Worm (Caenorhabditis elegans) whole organism, young adult: ENCODE data around the gene W05B10.6.

ENCODE experiments used
- F10E7.11 ChIP-seq: sonication (generic microtip); optimal IDR thresholded peaks from 2 replicates; lab custom pipeline; 2017; ENCODE audit warnings: mild to moderate bottlenecking, missing genetic modification characterization, moderate library complexity, missing compliant biosample characterization
- T07F8.4 ChIP-seq: sonication (generic microtip); optimal IDR thresholded peaks from 2 replicates; lab custom pipeline; 2016; ENCODE audit warnings: mild to moderate bottlenecking, missing genetic modification characterization, moderate library complexity, missing compliant biosample characterization
- Y95B8A.8 ChIP-seq: fragments of 200-800 bp; sonication (Bioruptor generic); IDR thresholded peaks from 2 replicates; pipeline ENCODE4 v1.3.6; 2022; ENCODE audit warnings: missing genetic modification reagents, missing genetic modification characterization, missing compliant biosample characterization
- akir-1 ChIP-seq: fragments of 200-800 bp; sonication (Bioruptor generic); optimal IDR thresholded peaks from 2 replicates; lab custom pipeline; 2018; ENCODE audit warnings: mild to moderate bottlenecking, missing genetic modification characterization, moderate library complexity, missing compliant biosample characterization
- bed-2 ChIP-seq: fragments of 200-800 bp; sonication (Bioruptor generic); IDR thresholded peaks from 2 replicates; pipeline ENCODE4 v1.3.6; 2022; ENCODE audit warnings: missing genetic modification reagents, missing genetic modification characterization, missing compliant biosample characterization
- dpl-1 ChIP-seq: fragments of 150-350 bp; optimal IDR thresholded peaks from 2 replicates; lab custom pipeline; 2014; ENCODE audit warnings: missing biosample characterization, missing genetic modification reagents, missing genetic modification characterization
- egl-44 ChIP-seq: fragments of 200-800 bp; sonication (Bioruptor generic); IDR thresholded peaks from 2 replicates; pipeline ENCODE4 v1.3.6; 2022; ENCODE audit warnings: missing genetic modification reagents, missing genetic modification characterization, missing compliant biosample characterization
- fkh-3 ChIP-seq: sonication (generic microtip); optimal IDR thresholded peaks from 2 replicates; lab custom pipeline; 2016; ENCODE audit warnings: mild to moderate bottlenecking, missing genetic modification characterization, missing compliant biosample characterization
- him-1 ChIP-seq: sonication (generic microtip); optimal IDR thresholded peaks from 2 replicates; lab custom pipeline; 2016; ENCODE audit warnings: missing genotype, missing genetic modification reagents, missing genetic modification characterization, missing compliant biosample characterization
- hlh-26 ChIP-seq: fragments of 200-800 bp; sonication (Bioruptor generic); conservative IDR thresholded peaks from 2 replicates; pipeline ENCODE4 v1.3.6; 2022; ENCODE audit warnings: missing genetic modification reagents, missing genetic modification characterization, missing compliant biosample characterization
- hmg-20 ChIP-seq: fragments of 200-800 bp; sonication (Bioruptor generic); IDR thresholded peaks from 2 replicates; pipeline ENCODE4 v1.3.6; 2022; ENCODE audit warnings: missing genetic modification reagents, missing genetic modification characterization, missing compliant biosample characterization
- hsf-1 ChIP-seq: fragments of 200-800 bp; sonication (Bioruptor generic); IDR thresholded peaks from 2 replicates; pipeline ENCODE4 v1.3.6; 2022; ENCODE audit warnings: missing genetic modification reagents, missing genetic modification characterization, missing compliant biosample characterization
- let-526 ChIP-seq: fragments of 200-800 bp; sonication (Bioruptor generic); IDR thresholded peaks from 2 replicates; pipeline ENCODE4 v1.3.6; 2022; ENCODE audit warnings: missing genetic modification reagents, missing genetic modification characterization, missing compliant biosample characterization
- lin-35 ChIP-seq, 3 experiments: fragments of 150-350 bp in 2 of 3; sonication (generic microtip) in 1 of 3; optimal IDR thresholded peaks; 2 replicates each; lab custom pipeline; 2014 to 2018; ENCODE audit warnings: missing biosample characterization in 3 of 3, missing genetic modification characterization in 3 of 3, missing genetic modification reagents in 3 of 3
- madf-6 ChIP-seq: fragments of 200-800 bp; sonication (Bioruptor generic); IDR thresholded peaks from 2 replicates; pipeline ENCODE4 v1.3.6; 2022; ENCODE audit warnings: missing genetic modification reagents, missing genetic modification characterization, missing compliant biosample characterization
- mes-4 ChIP-seq: sonication (generic microtip); optimal IDR thresholded peaks from 2 replicates; lab custom pipeline; 2016; ENCODE audit warnings: missing genotype, missing genetic modification characterization, missing compliant biosample characterization
- nfya-2 ChIP-seq: fragments of 200-800 bp; sonication (Bioruptor generic); IDR thresholded peaks from 2 replicates; pipeline ENCODE4 v1.3.6; 2022; ENCODE audit warnings: missing genetic modification reagents, missing genetic modification characterization, missing compliant biosample characterization
- nfyb-1 ChIP-seq: fragments of 200-800 bp; sonication (Bioruptor generic); IDR thresholded peaks from 2 replicates; pipeline ENCODE4 v1.3.6; 2022; ENCODE audit warnings: missing genetic modification reagents, missing genetic modification characterization, missing compliant biosample characterization
- nhr-80 ChIP-seq: sonication (generic microtip); optimal IDR thresholded peaks from 2 replicates; lab custom pipeline; 2016; ENCODE audit warnings: missing genetic modification characterization, missing compliant biosample characterization
- pha-4 ChIP-seq: fragments of 150-350 bp; sonication (generic microtip); optimal IDR thresholded peaks from 2 replicates; lab custom pipeline; 2014; ENCODE audit warnings: missing biosample characterization, missing genetic modification reagents, missing genetic modification characterization
- rec-8 ChIP-seq, 2 experiments: sonication (generic microtip); optimal IDR thresholded peaks; 2 replicates each; lab custom pipeline; 2016; ENCODE audit warnings: mild to moderate bottlenecking in 2 of 2, missing genetic modification characterization in 2 of 2, missing genetic modification reagents in 2 of 2, missing genotype in 2 of 2, missing biosample characterization in 1 of 2, missing compliant biosample characterization in 1 of 2, moderate library complexity in 1 of 2
- rpc-1 ChIP-seq, 2 experiments: fragments of 150-350 bp in 1 of 2; sonication (generic microtip) in 1 of 2; optimal IDR thresholded peaks; 2 replicates each; lab custom pipeline; 2014 to 2018; ENCODE audit warnings: missing biosample characterization in 1 of 2, missing genetic modification characterization in 1 of 2, missing genetic modification reagents in 1 of 2, missing genotype in 1 of 2
- sdz-38 ChIP-seq: sonication (generic microtip); optimal IDR thresholded peaks from 2 replicates; lab custom pipeline; 2016; ENCODE audit warnings: missing genotype, missing genetic modification characterization, missing compliant biosample characterization
- snpc-3.4 ChIP-seq: sonication (generic microtip); optimal IDR thresholded peaks from 2 replicates; lab custom pipeline; 2017; ENCODE audit warnings: missing genetic modification characterization, mild to moderate bottlenecking, missing compliant biosample characterization, antibody characterized with exemption, moderate library complexity, missing genotype, missing genetic modification reagents
- somi-1 ChIP-seq: fragments of 200-800 bp; sonication (Bioruptor generic); optimal IDR thresholded peaks from 2 replicates; lab custom pipeline; 2018; ENCODE audit warnings: mild to moderate bottlenecking, missing genetic modification characterization, missing compliant biosample characterization
- sptf-2 ChIP-seq: fragments of 200-800 bp; sonication (Bioruptor generic); optimal IDR thresholded peaks from 2 replicates; lab custom pipeline; 2018; ENCODE audit warnings: mild to moderate bottlenecking, missing genetic modification characterization, missing compliant biosample characterization
- tbx-9 ChIP-seq: sonication (generic microtip); optimal IDR thresholded peaks from 2 replicates; lab custom pipeline; 2016; ENCODE audit warnings: borderline replicate concordance, missing genetic modification characterization, inconsistent platforms, missing compliant biosample characterization
- unc-62 ChIP-seq: fragments of 150-350 bp; optimal IDR thresholded peaks from 2 replicates; lab custom pipeline; 2014; ENCODE audit warnings: missing biosample characterization, missing genetic modification reagents, missing genetic modification characterization
- xnd-1 ChIP-seq: sonication (generic microtip); optimal IDR thresholded peaks from 2 replicates; lab custom pipeline; 2016; ENCODE audit warnings: missing genotype, missing genetic modification reagents, missing genetic modification characterization, missing compliant biosample characterization
- zim-3 ChIP-seq: sonication (generic microtip); optimal IDR thresholded peaks from 2 replicates; lab custom pipeline; 2017; ENCODE audit warnings: mild to moderate bottlenecking, missing genetic modification characterization, moderate library complexity, missing compliant biosample characterization
- ztf-18 ChIP-seq: sonication (generic microtip); optimal IDR thresholded peaks from 2 replicates; lab custom pipeline; 2016; ENCODE audit warnings: missing genotype, mild to moderate bottlenecking, missing genetic modification characterization, missing compliant biosample characterization
- ztf-28 ChIP-seq: fragments of 200-800 bp; sonication (Bioruptor generic); IDR thresholded peaks from 2 replicates; pipeline ENCODE4 v1.3.6; 2022; ENCODE audit warnings: missing genetic modification reagents, missing genetic modification characterization, missing compliant biosample characterization
- ztf-6 ChIP-seq: fragments of 200-800 bp; sonication (Bioruptor generic); IDR thresholded peaks from 2 replicates; pipeline ENCODE4 v1.3.6; 2022; ENCODE audit warnings: missing genetic modification reagents, missing genetic modification characterization, missing compliant biosample characterization

W05B10.6 gene

ce11 chrV:12649213-12649612, 8.8 kb downstream of the W05B10.6 start, which contains the start of gene gpa-9:
TSS of gene gpa-9 (minus strand) at chrV:12649313.
- TF ChIP-seq hsf-1 (GFP tag; lab: Robert Waterston, UW) (no peak), zim-3 (tag; lab: Kevin White, UChicago) (no peak), akir-1 (GFP tag; lab: Kevin White, UChicago) (no peak), hlh-26 (GFP tag; lab: Robert Waterston, UW) (no peak), mes-4 (tag; lab: Kevin White, UChicago) (no peak), fkh-3 (tag; lab: Kevin White, UChicago) (no peak), ztf-18 (tag; lab: Kevin White, UChicago) (no peak), sdz-38 (no peak)

- TF ChIP-seq nfyb-1 (GFP tag; lab: Robert Waterston, UW) (no peak), Y95B8A.8 (GFP tag; lab: Robert Waterston, UW) (no peak), tbx-9 (tag; lab: Kevin White, UChicago) (no peak), xnd-1 (tag; lab: Kevin White, UChicago) (no peak), him-1 (tag; lab: Kevin White, UChicago) (no peak), nfya-2 (GFP tag; lab: Robert Waterston, UW) (no peak), lin-35 (GFP tag; optimal IDR thresholded peaks at IDR 0.05; lab: Kevin White, UChicago) (no peak), ztf-6 (GFP tag; lab: Robert Waterston, UW) (no peak), F10E7.11 (tag; lab: Kevin White, UChicago) (no peak), unc-62 (no peak), rec-8 (tag; optimal IDR thresholded peaks at IDR 0.05; lab: Kevin White, UChicago) (no peak), ztf-18 (tag; lab: Kevin White, UChicago) (no peak), bed-2 (GFP tag; lab: Robert Waterston, UW) (no peak), rpc-1 (optimal IDR thresholded peaks at IDR 0.05; lab: Kevin White, UChicago) (no peak), rpc-1 (tag; optimal IDR thresholded peaks at IDR 0.05; lab: Kevin White, UChicago) (no peak), ztf-28 (GFP tag; lab: Robert Waterston, UW) (no peak), nhr-80 (no peak), sptf-2 (GFP tag; lab: Kevin White, UChicago) (no peak)
Measured at ce11 chrV:12644500-12644899, 13.5 kb downstream of the W05B10.6 start, which contains the start of gene F56H9.8. TSS of gene F56H9.8 (plus strand) at chrV:12644800.

ce11 chrV:12640384-12640783, 17.7 kb downstream of the W05B10.6 start, which contains the start of gene gpa-8:
TSS of gene gpa-8 (minus strand) at chrV:12640484.
- TF ChIP-seq madf-6 (GFP tag; lab: Robert Waterston, UW) (no peak), egl-44 (GFP tag; lab: Robert Waterston, UW) (no peak), T07F8.4 (tag; lab: Kevin White, UChicago) (no peak), somi-1 (GFP tag; lab: Kevin White, UChicago) (no peak), let-526 (GFP tag; lab: Robert Waterston, UW) (no peak), hmg-20 (GFP tag; lab: Robert Waterston, UW) (no peak), dpl-1 (GFP tag; lab: Kevin White, UChicago) (no peak), pha-4 (tag; lab: Kevin White, UChicago) (no peak), snpc-3.4 (tag; lab: Kevin White, UChicago) (no peak), sptf-2 (GFP tag; lab: Kevin White, UChicago) (no peak)
